Worm (Caenorhabditis elegans) whole organism, L4 larva: ENCODE results near the gene ZK180.8.

Experiments
- F26F4.8 ChIP-seq: fragments of 200-800 bp; sonication (Bioruptor generic); conservative IDR thresholded peaks from 2 replicates; pipeline ENCODE4 v1.3.6; 2022; ENCODE audit warnings: missing genetic modification characterization, missing compliant biosample characterization
- F37D6.2 ChIP-seq: sonication (generic microtip); optimal IDR thresholded peaks from 2 replicates; lab custom pipeline; 2016; ENCODE audit warnings: mild to moderate bottlenecking, missing genetic modification characterization, missing compliant biosample characterization
- F44E2.7 ChIP-seq: fragments of 200-800 bp; sonication (Bioruptor generic); IDR thresholded peaks from 2 replicates; pipeline ENCODE4 v2.1.2; 2022; ENCODE audit warnings: missing genetic modification characterization, missing compliant biosample characterization
- T20F7.1 ChIP-seq: fragments of 200-800 bp; sonication (Bioruptor generic); optimal IDR thresholded peaks from 2 replicates; lab custom pipeline; 2018; ENCODE audit warnings: mild to moderate bottlenecking, missing genetic modification characterization, missing compliant biosample characterization
- T26A8.4 ChIP-seq: fragments of 200-800 bp; sonication (Bioruptor generic); IDR thresholded peaks from 2 replicates; pipeline ENCODE4 v1.3.6; 2022; ENCODE audit warnings: missing genetic modification characterization, missing compliant biosample characterization
- ZK546.5 ChIP-seq, 2 experiments: sonication (generic microtip); optimal IDR thresholded peaks; 2 replicates each; lab custom pipeline; 2017; ENCODE audit warnings: missing biosample characterization in 2 of 2, missing genetic modification characterization in 2 of 2
- aha-1 ChIP-seq: fragments of 150-350 bp; peaks from one replicate; lab custom pipeline; 2014; ENCODE audit warnings: missing biosample characterization, missing genetic modification characterization
- aly-2 ChIP-seq: sonication (generic microtip); optimal IDR thresholded peaks from 2 replicates; lab custom pipeline; 2018; ENCODE audit warnings: missing biosample characterization, missing genetic modification characterization
- ama-1 ChIP-seq: fragments of 150-350 bp; optimal IDR thresholded peaks from 2 replicates; lab custom pipeline; 2014; ENCODE audit warnings: inconsistent platforms, mixed read lengths
- arid-1 ChIP-seq: fragments of 200-800 bp; sonication (Bioruptor generic); conservative IDR thresholded peaks from 2 replicates; pipeline ENCODE4 v1.3.6; 2022; ENCODE audit warnings: missing genetic modification reagents, missing genetic modification characterization, missing compliant biosample characterization
- ceh-28 ChIP-seq: fragments of 150-350 bp; optimal IDR thresholded peaks from 2 replicates; lab custom pipeline; 2014; ENCODE audit warnings: missing biosample characterization, missing genetic modification reagents, missing genetic modification characterization
- ctbp-1 ChIP-seq: fragments of 200-800 bp; sonication (Bioruptor generic); IDR thresholded peaks from 2 replicates; pipeline ENCODE4 v1.3.6; 2022; ENCODE audit warnings: missing genetic modification reagents, missing genetic modification characterization, missing compliant biosample characterization
- daf-12 ChIP-seq: fragments of 150-350 bp; optimal IDR thresholded peaks from 2 replicates; lab custom pipeline; 2014; ENCODE audit warnings: missing biosample characterization, missing genetic modification reagents, missing genetic modification characterization
- daf-19 ChIP-seq: fragments of 200-800 bp; sonication (Bioruptor generic); conservative IDR thresholded peaks from 2 replicates; pipeline ENCODE4 v1.3.6; 2022; ENCODE audit warnings: missing genetic modification characterization, missing compliant biosample characterization
- dmd-8 ChIP-seq: fragments of 200-800 bp; sonication (Bioruptor generic); IDR thresholded peaks from 2 replicates; pipeline ENCODE4 v1.3.6; 2022; ENCODE audit warnings: missing genetic modification characterization, missing compliant biosample characterization
- duxl-1 ChIP-seq: sonication (generic microtip); optimal IDR thresholded peaks from 2 replicates; lab custom pipeline; 2016; ENCODE audit warnings: mild to moderate bottlenecking, missing genetic modification characterization, moderate library complexity, missing compliant biosample characterization; ENCODE audit not compliant: poor library complexity
- egl-43 ChIP-seq: fragments of 200-800 bp; sonication (Bioruptor generic); IDR thresholded peaks from 2 replicates; pipeline ENCODE4 v1.3.6; 2022; ENCODE audit warnings: missing genetic modification reagents, missing genetic modification characterization, missing compliant biosample characterization
- gei-8 ChIP-seq: fragments of 200-800 bp; sonication (Bioruptor generic); optimal IDR thresholded peaks from 2 replicates; lab custom pipeline; 2018; ENCODE audit warnings: mild to moderate bottlenecking, missing genetic modification characterization, missing compliant biosample characterization
- hif-1 ChIP-seq, 2 experiments: sonication (generic microtip); optimal IDR thresholded peaks; 2 replicates each; lab custom pipeline; 2016 to 2017; ENCODE audit warnings: missing compliant biosample characterization in 2 of 2, missing genetic modification characterization in 2 of 2, missing genetic modification reagents in 2 of 2, missing genotype in 2 of 2, mild to moderate bottlenecking in 1 of 2
- hlh-30 ChIP-seq: sonication (generic microtip); optimal IDR thresholded peaks from 2 replicates; lab custom pipeline; 2017; ENCODE audit warnings: antibody characterized with exemption, mild to moderate bottlenecking, missing genetic modification characterization, missing compliant biosample characterization; ENCODE audit not compliant: insufficient read depth
- lin-29 ChIP-seq: fragments of 200-800 bp; sonication (Bioruptor generic); IDR thresholded peaks from 2 replicates; pipeline ENCODE4 v1.3.6; 2022; ENCODE audit warnings: missing genetic modification reagents, missing genetic modification characterization, missing compliant biosample characterization
- madf-9 ChIP-seq: fragments of 200-800 bp; sonication (Bioruptor generic); conservative IDR thresholded peaks from 2 replicates; pipeline ENCODE4 v1.3.6; 2022; ENCODE audit warnings: missing genetic modification reagents, missing genetic modification characterization, missing compliant biosample characterization
- mes-2 ChIP-seq: sonication (generic microtip); optimal IDR thresholded peaks from 2 replicates; lab custom pipeline; 2016; ENCODE audit warnings: missing genotype, mild to moderate bottlenecking, missing genetic modification characterization, missing compliant biosample characterization; ENCODE audit not compliant: poor library complexity, severe bottlenecking
- mxl-3 ChIP-seq: fragments of 200-800 bp; sonication (Bioruptor generic); optimal IDR thresholded peaks from 2 replicates; lab custom pipeline; 2018; ENCODE audit warnings: mild to moderate bottlenecking, missing genetic modification characterization, missing compliant biosample characterization
- nhr-102 ChIP-seq: sonication (generic microtip); optimal IDR thresholded peaks from 2 replicates; lab custom pipeline; 2016; ENCODE audit warnings: mild to moderate bottlenecking, missing genetic modification characterization, moderate library complexity, missing compliant biosample characterization
- nhr-237 ChIP-seq: sonication (generic microtip); optimal IDR thresholded peaks from 2 replicates; lab custom pipeline; 2017; ENCODE audit warnings: missing biosample characterization, missing genetic modification characterization
- nhr-28 ChIP-seq: fragments of 150-350 bp; optimal IDR thresholded peaks from 2 replicates; lab custom pipeline; 2014; ENCODE audit warnings: missing biosample characterization, missing genetic modification characterization
- nhr-41 ChIP-seq: fragments of 200-800 bp; sonication (Bioruptor generic); IDR thresholded peaks from 2 replicates; pipeline ENCODE4 v1.3.6; 2022; ENCODE audit warnings: missing genetic modification reagents, missing genetic modification characterization, missing compliant biosample characterization
- pha-4 ChIP-seq, 2 experiments: fragments of 150-350 bp in 1 of 2; fragments of 200-800 bp in 1 of 2; sonication (Bioruptor generic) in 1 of 2; IDR thresholded peaks in 1 of 2; optimal IDR thresholded peaks in 1 of 2; 2 replicates each; pipeline versions ENCODE4 v1.3.6 to Lab custom; 2014 to 2022; ENCODE audit warnings: missing genetic modification characterization in 2 of 2, missing genetic modification reagents in 2 of 2, missing biosample characterization in 1 of 2, missing compliant biosample characterization in 1 of 2
- pqm-1 ChIP-seq: sonication (generic microtip); optimal IDR thresholded peaks from 2 replicates; lab custom pipeline; 2017; ENCODE audit warnings: missing biosample characterization, missing genetic modification characterization
- set-16 ChIP-seq: fragments of 200-800 bp; sonication (Bioruptor generic); IDR thresholded peaks from 2 replicates; pipeline ENCODE4 v1.3.6; 2022; ENCODE audit warnings: missing genetic modification reagents, missing genetic modification characterization, missing compliant biosample characterization
- snpc-4 ChIP-seq: fragments of 150-350 bp; optimal IDR thresholded peaks from 2 replicates; lab custom pipeline; 2014; ENCODE audit warnings: missing biosample characterization, missing genetic modification characterization
- zfp-2 ChIP-seq: sonication (generic microtip); optimal IDR thresholded peaks from 2 replicates; lab custom pipeline; 2016; ENCODE audit warnings: mild to moderate bottlenecking, missing genetic modification characterization, missing compliant biosample characterization

ZK180.8 gene

DNA sequence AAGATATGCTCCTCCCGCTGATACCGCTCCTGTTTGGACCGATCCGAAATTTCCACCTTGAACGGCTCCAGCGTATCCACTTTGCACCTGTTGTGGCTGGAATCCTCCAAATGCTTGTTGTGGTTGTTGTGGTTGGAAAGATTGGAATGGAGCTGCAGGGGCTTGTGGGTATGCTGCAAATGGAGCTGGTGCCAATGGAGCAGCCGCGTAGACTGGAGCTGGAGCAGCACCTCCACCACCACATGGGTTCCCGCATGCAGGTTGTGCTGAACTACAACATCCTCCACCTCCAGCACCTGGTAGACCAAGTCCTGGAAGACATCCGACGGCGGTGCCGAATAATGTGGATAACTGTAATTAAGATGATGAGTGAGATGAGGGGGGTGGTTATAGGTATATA is 11.9 kb upstream of the ZK180.8 start:
- TF ChIP-seq daf-12 (tag; lab: Kevin White, UChicago) (no peak), nhr-237 (tag; lab: Kevin White, UChicago) (no peak), T26A8.4 (GFP tag; lab: Robert Waterston, UW) (peak; percentile 47; the same call in 1 of the 2 replicates), aha-1 (tag; lab: Kevin White, UChicago) (no peak), F26F4.8 (GFP tag; lab: Robert Waterston, UW) (no peak), nhr-41 (GFP tag; lab: Robert Waterston, UW) (no peak), arid-1 (GFP tag; lab: Robert Waterston, UW) (no peak), hlh-30 (no peak), egl-43 (GFP tag; lab: Robert Waterston, UW) (0 out of 2 replicates have a peak, but pooled peaks have one; percentile 11), madf-9 (no peak), dmd-8 (GFP tag; lab: Robert Waterston, UW) (no peak), ceh-28 (no peak), pha-4 (GFP tag; IDR thresholded peaks at IDR 0.05; lab: Robert Waterston, UW) (no peak), pha-4 (tag; optimal IDR thresholded peaks at IDR 0.05; lab: Kevin White, UChicago) (no peak), set-16 (GFP tag; lab: Robert Waterston, UW) (peak; percentile 68)

DNA sequence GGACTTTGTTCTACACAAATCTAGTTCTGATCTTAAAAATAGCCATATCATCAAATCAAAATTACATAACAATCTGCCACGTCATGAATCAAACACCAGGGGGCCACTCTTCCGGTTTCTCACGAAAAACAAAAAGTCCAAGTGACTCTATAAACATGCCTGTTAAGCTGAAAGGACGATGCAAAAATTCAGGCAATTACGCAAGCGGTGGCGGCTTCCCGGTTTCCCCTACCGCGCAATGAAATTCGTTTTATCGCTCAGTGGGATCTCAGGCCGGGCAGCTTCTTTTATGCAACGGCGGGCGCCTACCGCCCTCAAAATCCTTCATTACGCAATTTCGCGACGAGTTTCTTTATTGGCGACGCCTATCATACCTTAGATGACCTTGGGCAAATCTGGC is 8.2 kb upstream of the ZK180.8 start:
- TF ChIP-seq duxl-1 (tag; lab: Kevin White, UChicago) (no peak), lin-29 (GFP tag; lab: Robert Waterston, UW) (0 out of 2 replicates have a peak, but pooled peaks have one; percentile 22), F37D6.2 (tag; lab: Kevin White, UChicago) (no peak), gei-8 (GFP tag; lab: Kevin White, UChicago) (no peak), arid-1 (GFP tag; lab: Robert Waterston, UW) (0 out of 2 replicates have a peak, but pooled peaks have one; percentile 14), T20F7.1 (GFP tag; lab: Kevin White, UChicago) (no peak), nhr-102 (tag; lab: Kevin White, UChicago) (peak; percentile 18), F44E2.7 (GFP tag; lab: Robert Waterston, UW) (no peak), snpc-4 (tag; lab: Kevin White, UChicago) (no peak), madf-9 (no peak), ama-1 (lab: Kevin White, UChicago) (peak; percentile 63), ZK546.5 (tag; optimal IDR thresholded peaks at IDR 0.05; lab: Kevin White, UChicago) (no peak), hif-1 (tag; optimal IDR thresholded peaks at IDR 0.05; lab: Kevin White, UChicago) (no peak), daf-19 (GFP tag; lab: Robert Waterston, UW) (no peak), ctbp-1 (GFP tag; lab: Robert Waterston, UW) (no peak), mes-2 (no peak), T26A8.4 (GFP tag; lab: Robert Waterston, UW) (peak; percentile 20; the same call in 1 of the 2 replicates)

DNA sequence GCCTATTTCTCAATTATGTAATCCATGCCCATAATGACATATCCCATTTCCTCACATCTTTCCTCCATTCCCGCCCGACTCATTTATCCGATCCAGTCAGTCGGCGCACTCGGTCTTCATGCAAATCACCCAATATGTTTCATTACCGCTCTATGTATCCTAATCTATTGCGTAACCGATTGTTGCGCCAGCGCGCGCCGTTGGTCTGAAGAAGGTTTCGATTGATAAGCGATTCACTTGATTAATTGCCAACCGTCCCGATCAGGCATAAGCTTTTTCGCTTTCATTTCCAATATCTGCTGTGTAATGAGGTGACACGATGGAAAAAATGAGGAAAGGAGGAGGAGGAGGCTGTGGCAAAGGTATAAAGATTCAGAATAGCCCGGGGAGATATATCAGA is 6.6 kb upstream of the ZK180.8 start:
- TF ChIP-seq pqm-1 (tag; lab: Kevin White, UChicago) (no peak), aly-2 (tag; lab: Kevin White, UChicago) (no peak), mxl-3 (GFP tag; lab: Kevin White, UChicago) (peak; percentile 39), arid-1 (GFP tag; lab: Robert Waterston, UW) (no peak), nhr-28 (peak; percentile 5)

ce11 chrIV:4517066-4517465 is 5.5 kb upstream of the ZK180.8 start, which contains the start of gene ZK180.5:
Gene ZK180.5 (minus strand): TSS chrIV:4517166.
- TF ChIP-seq hif-1 (tag; optimal IDR thresholded peaks at IDR 0.05; lab: Kevin White, UChicago) (no peak), zfp-2 (no peak), nhr-102 (tag; lab: Kevin White, UChicago) (no peak), F44E2.7 (GFP tag; lab: Robert Waterston, UW) (no peak)
